Worm (Caenorhabditis elegans) whole organism, L4 larva: Measurements from ENCODE around the gene F47B7.3.

Source experiments
- aha-1 ChIP-seq: fragments of 150-350 bp; peaks from one replicate; lab custom pipeline; 2014; ENCODE audit warnings: missing biosample characterization, missing genetic modification characterization
- hlh-30 ChIP-seq: sonication (generic microtip); optimal IDR thresholded peaks from 2 replicates; lab custom pipeline; 2017; ENCODE audit warnings: antibody characterized with exemption, mild to moderate bottlenecking, missing genetic modification characterization, missing compliant biosample characterization; ENCODE audit not compliant: insufficient read depth
- lin-13 ChIP-seq: fragments of 150-350 bp; optimal IDR thresholded peaks from 2 replicates; lab custom pipeline; 2014; ENCODE audit warnings: missing biosample characterization, missing genetic modification reagents, missing genetic modification characterization
- lin-15B ChIP-seq: fragments of 150-350 bp; sonication (generic microtip); optimal IDR thresholded peaks from 3 replicates; lab custom pipeline; 2014; ENCODE audit warnings: missing biosample characterization, missing genetic modification characterization
- mdt-29 ChIP-seq: fragments of 200-800 bp; sonication (Bioruptor generic); IDR thresholded peaks from 2 replicates; pipeline ENCODE4 v1.3.6; 2022; ENCODE audit warnings: missing genetic modification reagents, missing genetic modification characterization, missing compliant biosample characterization
- nhr-76 ChIP-seq: fragments of 150-350 bp; optimal IDR thresholded peaks from 2 replicates; lab custom pipeline; 2014; ENCODE audit warnings: missing biosample characterization, missing genetic modification characterization
- pha-4 ChIP-seq, 2 experiments: fragments of 150-350 bp in 1 of 2; fragments of 200-800 bp in 1 of 2; sonication (Bioruptor generic) in 1 of 2; IDR thresholded peaks in 1 of 2; optimal IDR thresholded peaks in 1 of 2; 2 replicates each; pipeline versions ENCODE4 v1.3.6 to Lab custom; 2014 to 2022; ENCODE audit warnings: missing genetic modification characterization in 2 of 2, missing genetic modification reagents in 2 of 2, missing biosample characterization in 1 of 2, missing compliant biosample characterization in 1 of 2
- pqm-1 ChIP-seq: sonication (generic microtip); optimal IDR thresholded peaks from 2 replicates; lab custom pipeline; 2017; ENCODE audit warnings: missing biosample characterization, missing genetic modification characterization
- snpc-4 ChIP-seq: fragments of 150-350 bp; optimal IDR thresholded peaks from 2 replicates; lab custom pipeline; 2014; ENCODE audit warnings: missing biosample characterization, missing genetic modification characterization
- unc-39 ChIP-seq: sonication (generic microtip); optimal IDR thresholded peaks from 2 replicates; lab custom pipeline; 2017; ENCODE audit warnings: missing biosample characterization, missing genetic modification characterization
- ztf-11 ChIP-seq: fragments of 150-350 bp; optimal IDR thresholded peaks from 2 replicates; lab custom pipeline; 2014; ENCODE audit warnings: missing biosample characterization, missing genetic modification characterization

DNA sequence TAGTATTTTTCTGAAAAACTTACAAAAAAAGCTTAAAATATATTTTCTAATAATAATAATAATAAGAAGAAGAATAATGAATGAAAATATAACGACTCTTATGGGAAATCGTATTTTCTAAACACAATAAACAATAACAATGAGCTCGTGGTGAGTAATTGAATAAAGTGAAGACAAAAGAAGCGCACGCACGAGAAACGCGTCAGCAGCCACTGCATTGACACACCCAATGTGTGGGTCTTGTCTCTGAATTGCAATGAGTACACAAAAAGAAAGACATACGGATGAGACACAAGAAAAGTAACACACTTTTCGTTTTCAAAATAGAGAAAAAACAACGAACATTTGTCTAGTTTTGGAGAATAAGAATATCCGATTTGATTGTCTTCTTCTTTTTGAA, 39.1 kb upstream of the F47B7.3 start, which contains the start of gene F35A5.8:
- TF ChIP-seq aha-1 (tag; lab: Kevin White, UChicago) (peak; percentile 96), unc-39 (tag; lab: Kevin White, UChicago) (no peak), pqm-1 (tag; lab: Kevin White, UChicago) (no peak), lin-13 (GFP tag; lab: Kevin White, UChicago) (peak; percentile 72), mdt-29 (GFP tag; lab: Robert Waterston, UW) (no peak), ztf-11 (tag; lab: Kevin White, UChicago) (no peak), pha-4 (GFP tag; IDR thresholded peaks at IDR 0.05; lab: Robert Waterston, UW) (no peak), pha-4 (tag; optimal IDR thresholded peaks at IDR 0.05; lab: Kevin White, UChicago) (peak; percentile 89), lin-15B (tag; lab: Kevin White, UChicago) (no peak), snpc-4 (tag; lab: Kevin White, UChicago) (no peak), nhr-76 (tag; lab: Kevin White, UChicago) (no peak), hlh-30 (tag; lab: Kevin White, UChicago) (peak; percentile 63)
